Worm (Caenorhabditis elegans) whole organism, L4 larva: ENCODE results near the gene klo-2.

Experiments used
- daf-19 ChIP-seq: fragments of 200-800 bp; sonication (Bioruptor generic); conservative IDR thresholded peaks from 2 replicates; pipeline ENCODE4 v1.3.6; 2022; ENCODE audit warnings: missing genetic modification characterization, missing compliant biosample characterization
- dve-1 ChIP-seq: sonication (generic microtip); optimal IDR thresholded peaks from 2 replicates; lab custom pipeline; 2017; ENCODE audit warnings: antibody characterized with exemption, mild to moderate bottlenecking, missing genetic modification characterization, missing compliant biosample characterization; ENCODE audit not compliant: insufficient read depth
- hmg-1.1 ChIP-seq: fragments of 200-800 bp; sonication (Bioruptor generic); IDR thresholded peaks from 2 replicates; pipeline ENCODE4 v1.3.6; 2022; ENCODE audit warnings: missing genetic modification reagents, missing genetic modification characterization, missing compliant biosample characterization
- pqm-1 ChIP-seq: sonication (generic microtip); optimal IDR thresholded peaks from 2 replicates; lab custom pipeline; 2017; ENCODE audit warnings: missing biosample characterization, missing genetic modification characterization
- unc-62 ChIP-seq, 3 experiments: fragments of 150-350 bp in 1 of 3; sonication (generic microtip); optimal IDR thresholded peaks in 2 of 3; peaks in 1 of 3; 1 replicate in 1 of 3; 2 replicates in 2 of 3; lab custom pipeline; 2014 to 2017; ENCODE audit warnings: missing biosample characterization in 3 of 3, missing genetic modification characterization in 3 of 3, missing genetic modification reagents in 3 of 3, missing genotype in 1 of 3
- zag-1 ChIP-seq: fragments of 150-350 bp; optimal IDR thresholded peaks from 2 replicates; lab custom pipeline; 2014; ENCODE audit warnings: missing biosample characterization, missing genetic modification characterization

ce11 chrIII:2432925-2433324 is 13.1 kb upstream of the klo-2 start:
- TF ChIP-seq zag-1 (tag; lab: Kevin White, UChicago) (no peak), daf-19 (GFP tag; lab: Robert Waterston, UW) (no peak), dve-1 (tag; lab: Kevin White, UChicago) (no peak), hmg-1.1 (no peak), unc-62 (GFP tag; optimal IDR thresholded peaks at IDR 0.05 in 1 of 2; lab: Kevin White, UChicago) (no peak), unc-62 (tag; optimal IDR thresholded peaks at IDR 0.05; lab: Kevin White, UChicago) (no peak), pqm-1 (no peak)
